Worm (Caenorhabditis elegans) whole organism, L4 larva: ENCODE results near the gene pals-16.

Source experiments
- F10B5.3 ChIP-seq: sonication (generic microtip); optimal IDR thresholded peaks from 2 replicates; lab custom pipeline; 2016; ENCODE audit warnings: mild to moderate bottlenecking, missing genetic modification characterization, missing compliant biosample characterization
- ZK546.5 ChIP-seq, 2 experiments: sonication (generic microtip); optimal IDR thresholded peaks; 2 replicates each; lab custom pipeline; 2017; ENCODE audit warnings: missing biosample characterization in 2 of 2, missing genetic modification characterization in 2 of 2
- aha-1 ChIP-seq: fragments of 150-350 bp; peaks from one replicate; lab custom pipeline; 2014; ENCODE audit warnings: missing biosample characterization, missing genetic modification characterization
- ama-1 ChIP-seq: fragments of 150-350 bp; optimal IDR thresholded peaks from 2 replicates; lab custom pipeline; 2014; ENCODE audit warnings: inconsistent platforms, mixed read lengths
- attf-4 ChIP-seq: sonication (generic microtip); optimal IDR thresholded peaks from 3 replicates; lab custom pipeline; 2017; ENCODE audit warnings: missing biosample characterization, missing genetic modification characterization
- ceh-20 ChIP-seq: fragments of 200-800 bp; sonication (Bioruptor generic); IDR thresholded peaks from 2 replicates; pipeline ENCODE4 v1.3.6; 2022; ENCODE audit warnings: missing genetic modification reagents, missing genetic modification characterization, missing compliant biosample characterization
- ceh-32 ChIP-seq: sonication (generic microtip); optimal IDR thresholded peaks from 2 replicates; lab custom pipeline; 2016; ENCODE audit warnings: mild to moderate bottlenecking, missing genetic modification characterization, missing compliant biosample characterization; ENCODE audit not compliant: poor library complexity
- ceh-62 ChIP-seq: sonication (generic microtip); optimal IDR thresholded peaks from 2 replicates; lab custom pipeline; 2017; ENCODE audit warnings: missing biosample characterization, missing genetic modification characterization
- ces-1 ChIP-seq: fragments of 150-350 bp; sonication (generic microtip); optimal IDR thresholded peaks from 4 replicates; lab custom pipeline; 2014; ENCODE audit warnings: missing biosample characterization, missing genetic modification reagents, missing genetic modification characterization
- cey-2 ChIP-seq: sonication (generic microtip); optimal IDR thresholded peaks from 3 replicates; lab custom pipeline; 2017; ENCODE audit warnings: missing genetic modification characterization, mild to moderate bottlenecking, missing compliant biosample characterization, antibody characterized with exemption, borderline replicate concordance; ENCODE audit not compliant: insufficient read depth
- ctbp-1 ChIP-seq: fragments of 200-800 bp; sonication (Bioruptor generic); IDR thresholded peaks from 2 replicates; pipeline ENCODE4 v1.3.6; 2022; ENCODE audit warnings: missing genetic modification reagents, missing genetic modification characterization, missing compliant biosample characterization
- daf-12 ChIP-seq: fragments of 150-350 bp; optimal IDR thresholded peaks from 2 replicates; lab custom pipeline; 2014; ENCODE audit warnings: missing biosample characterization, missing genetic modification reagents, missing genetic modification characterization
- dmd-6 ChIP-seq: fragments of 200-800 bp; sonication (Bioruptor generic); IDR thresholded peaks from 2 replicates; pipeline ENCODE4 v1.3.6; 2022; ENCODE audit warnings: missing genetic modification reagents, missing genetic modification characterization, missing compliant biosample characterization
- dmd-8 ChIP-seq: fragments of 200-800 bp; sonication (Bioruptor generic); IDR thresholded peaks from 2 replicates; pipeline ENCODE4 v1.3.6; 2022; ENCODE audit warnings: missing genetic modification characterization, missing compliant biosample characterization
- dmd-9 ChIP-seq: fragments of 200-800 bp; sonication (Bioruptor generic); IDR thresholded peaks from 2 replicates; pipeline ENCODE4 v1.3.6; 2022; ENCODE audit warnings: missing genetic modification reagents, missing genetic modification characterization, missing compliant biosample characterization
- duxl-1 ChIP-seq: sonication (generic microtip); optimal IDR thresholded peaks from 2 replicates; lab custom pipeline; 2016; ENCODE audit warnings: mild to moderate bottlenecking, missing genetic modification characterization, moderate library complexity, missing compliant biosample characterization; ENCODE audit not compliant: poor library complexity
- egl-43 ChIP-seq: fragments of 200-800 bp; sonication (Bioruptor generic); IDR thresholded peaks from 2 replicates; pipeline ENCODE4 v1.3.6; 2022; ENCODE audit warnings: missing genetic modification reagents, missing genetic modification characterization, missing compliant biosample characterization
- gei-8 ChIP-seq: fragments of 200-800 bp; sonication (Bioruptor generic); optimal IDR thresholded peaks from 2 replicates; lab custom pipeline; 2018; ENCODE audit warnings: mild to moderate bottlenecking, missing genetic modification characterization, missing compliant biosample characterization
- hlh-11 ChIP-seq: fragments of 200-800 bp; sonication (Bioruptor generic); optimal IDR thresholded peaks from 2 replicates; lab custom pipeline; 2018; ENCODE audit warnings: mild to moderate bottlenecking, missing genetic modification characterization, missing compliant biosample characterization
- hlh-30 ChIP-seq: sonication (generic microtip); optimal IDR thresholded peaks from 2 replicates; lab custom pipeline; 2017; ENCODE audit warnings: antibody characterized with exemption, mild to moderate bottlenecking, missing genetic modification characterization, missing compliant biosample characterization; ENCODE audit not compliant: insufficient read depth
- lim-7 ChIP-seq: fragments of 200-800 bp; sonication (Bioruptor generic); IDR thresholded peaks from 2 replicates; pipeline ENCODE4 v1.3.6; 2022; ENCODE audit warnings: missing genetic modification characterization, missing compliant biosample characterization
- lin-1 ChIP-seq: fragments of 200-800 bp; sonication (Bioruptor generic); IDR thresholded peaks from 2 replicates; pipeline ENCODE4 v1.3.6; 2022; ENCODE audit warnings: missing genetic modification reagents, missing genetic modification characterization, missing compliant biosample characterization
- lin-15B ChIP-seq: fragments of 150-350 bp; sonication (generic microtip); optimal IDR thresholded peaks from 3 replicates; lab custom pipeline; 2014; ENCODE audit warnings: missing biosample characterization, missing genetic modification characterization
- madf-5 ChIP-seq, 2 experiments: fragments of 200-800 bp; sonication (Bioruptor generic); IDR thresholded peaks; 2 replicates each; pipeline ENCODE4 v1.3.6; 2022; ENCODE audit warnings: missing compliant biosample characterization in 2 of 2, missing genetic modification characterization in 2 of 2
- mdl-1 ChIP-seq, 2 experiments: fragments of 150-350 bp in 1 of 2; sonication (generic microtip) in 1 of 2; optimal IDR thresholded peaks; 2 replicates each; lab custom pipeline; 2014 to 2017; ENCODE audit warnings: missing biosample characterization in 2 of 2, missing genetic modification characterization in 2 of 2
- mes-2 ChIP-seq: sonication (generic microtip); optimal IDR thresholded peaks from 2 replicates; lab custom pipeline; 2016; ENCODE audit warnings: missing genotype, mild to moderate bottlenecking, missing genetic modification characterization, missing compliant biosample characterization; ENCODE audit not compliant: poor library complexity, severe bottlenecking
- mxl-3 ChIP-seq: fragments of 200-800 bp; sonication (Bioruptor generic); optimal IDR thresholded peaks from 2 replicates; lab custom pipeline; 2018; ENCODE audit warnings: mild to moderate bottlenecking, missing genetic modification characterization, missing compliant biosample characterization
- nhr-11 ChIP-seq: fragments of 150-350 bp; optimal IDR thresholded peaks from 2 replicates; lab custom pipeline; 2014; ENCODE audit warnings: missing biosample characterization, missing genetic modification characterization
- nhr-111 ChIP-seq: fragments of 200-800 bp; sonication (Bioruptor generic); optimal IDR thresholded peaks from 2 replicates; lab custom pipeline; 2018; ENCODE audit warnings: mild to moderate bottlenecking, missing genetic modification characterization, missing compliant biosample characterization
- nhr-25 ChIP-seq: sonication (generic microtip); optimal IDR thresholded peaks from 2 replicates; lab custom pipeline; 2017; ENCODE audit warnings: missing genetic modification characterization, mild to moderate bottlenecking, missing compliant biosample characterization, antibody characterized with exemption, moderate library complexity, borderline replicate concordance; ENCODE audit not compliant: insufficient read depth
- nhr-28 ChIP-seq: fragments of 150-350 bp; optimal IDR thresholded peaks from 2 replicates; lab custom pipeline; 2014; ENCODE audit warnings: missing biosample characterization, missing genetic modification characterization
- nhr-41 ChIP-seq: fragments of 200-800 bp; sonication (Bioruptor generic); IDR thresholded peaks from 2 replicates; pipeline ENCODE4 v1.3.6; 2022; ENCODE audit warnings: missing genetic modification reagents, missing genetic modification characterization, missing compliant biosample characterization
- nhr-42 ChIP-seq: fragments of 200-800 bp; sonication (Bioruptor generic); IDR thresholded peaks from 2 replicates; pipeline ENCODE4 v1.3.6; 2022; ENCODE audit warnings: missing genetic modification characterization, missing compliant biosample characterization
- php-3 ChIP-seq: fragments of 200-800 bp; sonication (Bioruptor generic); IDR thresholded peaks from 2 replicates; pipeline ENCODE4 v1.3.6; 2022; ENCODE audit warnings: missing genetic modification reagents, missing genetic modification characterization, missing compliant biosample characterization
- sdz-12 ChIP-seq: fragments of 200-800 bp; sonication (Bioruptor generic); optimal IDR thresholded peaks from 2 replicates; lab custom pipeline; 2018; ENCODE audit warnings: mild to moderate bottlenecking, missing genetic modification characterization, missing compliant biosample characterization
- set-16 ChIP-seq: fragments of 200-800 bp; sonication (Bioruptor generic); IDR thresholded peaks from 2 replicates; pipeline ENCODE4 v1.3.6; 2022; ENCODE audit warnings: missing genetic modification reagents, missing genetic modification characterization, missing compliant biosample characterization
- tag-97 ChIP-seq: fragments of 200-800 bp; sonication (Bioruptor generic); IDR thresholded peaks from 2 replicates; pipeline ENCODE4 v1.3.6; 2022; ENCODE audit warnings: missing genetic modification characterization, missing compliant biosample characterization
- unc-62 ChIP-seq, 3 experiments: fragments of 150-350 bp in 1 of 3; sonication (generic microtip); optimal IDR thresholded peaks in 2 of 3; peaks in 1 of 3; 1 replicate in 1 of 3; 2 replicates in 2 of 3; lab custom pipeline; 2014 to 2017; ENCODE audit warnings: missing biosample characterization in 3 of 3, missing genetic modification characterization in 3 of 3, missing genetic modification reagents in 3 of 3, missing genotype in 1 of 3
- zag-1 ChIP-seq: fragments of 150-350 bp; optimal IDR thresholded peaks from 2 replicates; lab custom pipeline; 2014; ENCODE audit warnings: missing biosample characterization, missing genetic modification characterization
- zip-2 ChIP-seq: fragments of 150-350 bp; optimal IDR thresholded peaks from 2 replicates; lab custom pipeline; 2014; ENCODE audit warnings: missing biosample characterization, missing genetic modification characterization

Gene pals-16

ce11 chrIII:1399670-1400069, at the start of gene pals-16:
Gene pals-16 (plus strand): TSS chrIII:1399970.
- TF ChIP-seq ama-1 (lab: Kevin White, UChicago) (no peak), F10B5.3 (tag; lab: Kevin White, UChicago) (no peak), sdz-12 (no peak), ZK546.5 (tag; optimal IDR thresholded peaks at IDR 0.05; lab: Kevin White, UChicago) (no peak), duxl-1 (no peak), ces-1 (no peak), nhr-111 (GFP tag; lab: Kevin White, UChicago) (no peak), tag-97 (no peak), attf-4 (tag; lab: Kevin White, UChicago) (no peak), nhr-41 (no peak), dmd-8 (GFP tag; lab: Robert Waterston, UW) (no peak), hlh-30 (tag; lab: Kevin White, UChicago) (no peak), ceh-62 (tag; lab: Kevin White, UChicago) (no peak), aha-1 (tag; lab: Kevin White, UChicago) (no peak), dmd-9 (GFP tag; lab: Robert Waterston, UW) (no peak), mes-2 (tag; lab: Kevin White, UChicago) (no peak), zip-2 (tag; lab: Kevin White, UChicago) (no peak), lin-15B (tag; lab: Kevin White, UChicago) (no peak)

DNA sequence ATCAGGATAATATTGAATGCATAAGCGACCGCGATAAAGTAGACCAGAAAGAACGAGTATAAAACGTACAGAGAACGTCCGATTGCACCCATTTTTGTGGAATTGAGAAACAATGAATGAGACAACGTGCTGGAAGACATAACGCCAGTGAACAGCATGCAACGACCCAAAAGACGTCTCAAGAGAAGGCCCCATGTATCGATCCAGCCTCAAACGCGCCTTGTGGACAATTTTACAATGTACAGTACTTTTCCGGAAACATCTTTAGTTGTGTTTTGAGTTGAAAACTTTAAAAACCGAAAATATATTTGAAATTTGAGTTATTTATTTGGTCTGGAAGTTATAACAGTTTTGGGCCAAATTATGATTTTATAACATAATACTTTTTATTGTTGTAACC, 49.0 kb upstream of the pals-16 start, which contains the start of gene Y82E9BL.3:
Gene Y82E9BL.3 (minus strand): TSS at position 101 of the 400 bp plus-strand sequence.
- TF ChIP-seq ceh-20 (GFP tag; lab: Robert Waterston, UW), result no peak
- no peak for TF ChIP-seq nhr-25 (tag; lab: Kevin White, UChicago)
- TF ChIP-seq nhr-28, result no peak
- TF ChIP-seq nhr-11 (tag; lab: Kevin White, UChicago), result no peak
- no peak for TF ChIP-seq ceh-32 (tag; lab: Kevin White, UChicago)
- no peak for TF ChIP-seq set-16 (GFP tag; lab: Robert Waterston, UW)
- no peak for TF ChIP-seq ctbp-1 (GFP tag; lab: Robert Waterston, UW)
- no peak for TF ChIP-seq zip-2 (tag; lab: Kevin White, UChicago)
- TF ChIP-seq zag-1 (tag; lab: Kevin White, UChicago), result no peak
- no peak for TF ChIP-seq lin-1
- no peak for TF ChIP-seq egl-43 (GFP tag; lab: Robert Waterston, UW)
- no peak for TF ChIP-seq daf-12
- no peak for TF ChIP-seq madf-5 (GFP tag; IDR thresholded peaks at IDR 0.05; lab: Robert Waterston, UW)
- no peak for TF ChIP-seq cey-2 (tag; lab: Kevin White, UChicago)
- TF ChIP-seq php-3, result no peak

DNA sequence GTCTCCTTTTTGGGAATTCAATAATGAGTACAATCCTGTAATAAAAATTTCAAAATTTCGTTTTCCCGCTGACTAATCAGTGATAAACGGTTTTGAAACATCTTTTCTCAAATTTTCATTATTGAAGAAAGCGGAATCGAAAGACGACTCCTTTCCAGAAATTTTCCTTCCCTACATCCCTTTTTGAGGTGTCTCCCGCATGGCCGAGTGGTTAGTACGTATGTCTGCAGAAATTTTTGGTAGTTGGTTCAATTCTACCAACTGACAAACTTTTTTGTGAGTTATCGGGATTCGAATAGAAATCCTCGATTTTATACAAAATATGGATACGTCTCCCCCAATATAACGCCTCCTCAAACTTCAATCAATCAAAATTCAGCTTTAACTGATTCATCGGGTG, 45.2 kb upstream of the pals-16 start:
- TF ChIP-seq nhr-25 (tag; lab: Kevin White, UChicago), result no peak
- 0 out of 2 replicates have a peak, but pooled peaks have one; percentile 59 for TF ChIP-seq lim-7

DNA sequence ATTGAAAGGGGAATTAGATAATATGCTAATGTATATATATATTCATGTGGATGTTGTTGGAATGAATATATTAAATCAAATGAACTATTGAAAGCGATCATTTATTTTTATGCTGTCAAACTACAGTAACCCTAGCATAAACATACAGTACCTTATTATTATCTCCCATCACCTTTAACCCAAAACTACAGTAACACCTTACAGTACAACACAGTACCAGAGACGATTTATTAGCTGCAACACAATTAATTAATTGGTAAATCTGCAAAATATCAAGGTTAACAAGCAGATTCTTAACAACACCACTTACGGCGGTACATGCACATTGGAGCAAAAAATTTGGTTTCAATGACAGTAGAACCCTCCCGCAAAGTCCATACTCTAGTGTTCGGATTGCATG, 44.5 kb upstream of the pals-16 start, which contains the start of gene Y82E9BL.1:
Gene Y82E9BL.1 (minus strand): TSS at position 101 of the 400 bp plus-strand sequence.
- TF ChIP-seq hlh-11 (tag; lab: Kevin White, UChicago), result no peak
- no peak for TF ChIP-seq set-16 (GFP tag; lab: Robert Waterston, UW)
- TF ChIP-seq mxl-3 (GFP tag; lab: Kevin White, UChicago), result no peak
- no peak for TF ChIP-seq aha-1 (tag; lab: Kevin White, UChicago)
- TF ChIP-seq ces-1, result no peak
- TF ChIP-seq unc-62 (GFP tag; optimal IDR thresholded peaks at IDR 0.05 in 1 of 2; lab: Kevin White, UChicago), result no peak
- TF ChIP-seq unc-62 (tag; optimal IDR thresholded peaks at IDR 0.05; lab: Kevin White, UChicago), result no peak
- TF ChIP-seq ama-1 (lab: Kevin White, UChicago), result no peak
- no peak for TF ChIP-seq dmd-6 (GFP tag; lab: Robert Waterston, UW)
- TF ChIP-seq nhr-42, result no peak
- TF ChIP-seq nhr-41, result no peak
- no peak for TF ChIP-seq attf-4 (tag; lab: Kevin White, UChicago)
- TF ChIP-seq mdl-1 (tag; optimal IDR thresholded peaks at IDR 0.05; lab: Kevin White, UChicago), result no peak
- no peak for TF ChIP-seq gei-8
- no peak for TF ChIP-seq daf-12
